Worm (Caenorhabditis elegans) whole organism, late embryonic: ENCODE data around the gene C36E8.4.

ENCODE experiments used
- lin-11 ChIP-seq: fragments of 200-800 bp; sonication (Bioruptor generic); optimal IDR thresholded peaks from 2 replicates; lab custom pipeline; 2018; ENCODE audit warnings: mild to moderate bottlenecking, missing genetic modification characterization, missing compliant biosample characterization
- mec-3 ChIP-seq: sonication (generic microtip); optimal IDR thresholded peaks from 2 replicates; lab custom pipeline; 2016; ENCODE audit warnings: borderline replicate concordance, missing genetic modification characterization, missing compliant biosample characterization
- pag-3 ChIP-seq: sonication (generic microtip); optimal IDR thresholded peaks from 2 replicates; lab custom pipeline; 2016; ENCODE audit warnings: missing compliant biosample characterization, missing genetic modification characterization, borderline replicate concordance
- rnt-1 ChIP-seq: sonication (generic microtip); optimal IDR thresholded peaks from 2 replicates; lab custom pipeline; 2016; ENCODE audit warnings: missing genetic modification characterization, missing compliant biosample characterization

DNA sequence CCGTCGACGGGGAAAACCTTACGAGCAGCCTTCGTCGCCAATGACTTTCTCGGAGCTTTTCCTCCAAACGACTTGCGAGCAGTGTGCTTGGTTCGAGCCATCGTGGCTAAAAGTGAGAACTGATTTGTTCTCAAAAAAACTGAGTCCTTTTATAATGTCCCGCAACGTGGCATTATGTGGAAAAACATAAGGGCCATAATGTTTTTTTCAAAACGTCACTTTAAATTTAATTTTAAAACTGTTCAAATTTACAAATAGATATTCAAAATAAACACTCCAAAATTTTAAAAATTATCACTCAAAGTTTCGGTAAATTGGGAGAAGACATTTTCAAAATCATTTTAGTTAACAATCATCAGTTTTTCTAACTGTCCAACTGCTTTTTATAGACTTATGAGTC lies 47.9 kb downstream of the C36E8.4 start, which contains the start of gene his-70:
- TF ChIP-seq lin-11 (tag; lab: Kevin White, UChicago) (no peak), mec-3 (no peak), pag-3 (tag; lab: Kevin White, UChicago) (no peak), rnt-1 (tag; lab: Kevin White, UChicago) (no peak)
